Fruit fly (Drosophila melanogaster) whole organism, embryonic: ENCODE results near the gene kdn.

Experiments
- Antp ChIP-seq: fragments of 200-800 bp; sonication (Bioruptor generic); optimal IDR thresholded peaks from 3 replicates; lab custom pipeline; 2016; ENCODE audit warnings: missing biosample characterization, missing genetic modification characterization
- Asciz ChIP-seq: fragments of 200-800 bp; sonication (Bioruptor generic); optimal IDR thresholded peaks from 2 replicates; lab custom pipeline; 2017; ENCODE audit warnings: missing biosample characterization, mild to moderate bottlenecking, missing genetic modification characterization, missing genetic modification reagents
- Bgb ChIP-seq: fragments of 200-800 bp; sonication (Bioruptor generic); IDR thresholded peaks from 2 replicates; pipeline ENCODE4 v1.3.6; 2022; ENCODE audit warnings: missing biosample characterization, missing genetic modification characterization; ENCODE audit not compliant: partially characterized antibody
- CG10147 ChIP-seq: fragments of 200-800 bp; sonication (Bioruptor generic); optimal IDR thresholded peaks from 2 replicates; lab custom pipeline; 2019; ENCODE audit warnings: missing biosample characterization, mild to moderate bottlenecking, missing genetic modification characterization, moderate library complexity
- CG10366 ChIP-seq: fragments of 200-800 bp; sonication (Bioruptor generic); IDR thresholded peaks from 2 replicates; pipeline ENCODE4 v1.3.6; 2022; ENCODE audit warnings: missing biosample characterization, missing genetic modification characterization
- CG10431 ChIP-seq: fragments of 200-800 bp; sonication (Bioruptor generic); optimal IDR thresholded peaks from 3 replicates; lab custom pipeline; 2018; ENCODE audit warnings: missing biosample characterization, mild to moderate bottlenecking, missing genetic modification characterization
- CG10565 ChIP-seq: fragments of 200-800 bp; sonication (Bioruptor generic); optimal IDR thresholded peaks from 3 replicates; lab custom pipeline; 2016; ENCODE audit warnings: missing biosample characterization, mild to moderate bottlenecking, missing genetic modification characterization
- CG14965 ChIP-seq: fragments of 200-800 bp; sonication (Bioruptor generic); optimal IDR thresholded peaks from 2 replicates; lab custom pipeline; 2016; ENCODE audit warnings: missing biosample characterization, missing genetic modification characterization, borderline replicate concordance
- CG31224 ChIP-seq: fragments of 200-800 bp; sonication (Bioruptor generic); IDR thresholded peaks from 2 replicates; pipeline ENCODE4 v1.3.6; 2022; ENCODE audit warnings: missing biosample characterization, missing genetic modification characterization
- CG31388 ChIP-seq: fragments of 200-800 bp; sonication (Bioruptor generic); optimal IDR thresholded peaks from 2 replicates; lab custom pipeline; 2016; ENCODE audit warnings: missing biosample characterization, missing genetic modification characterization
- CG33213 ChIP-seq: fragments of 200-800 bp; sonication (Bioruptor generic); optimal IDR thresholded peaks from 3 replicates; lab custom pipeline; 2016; ENCODE audit warnings: missing biosample characterization, missing genetic modification characterization
- CG4282 ChIP-seq: fragments of 200-800 bp; sonication (Bioruptor generic); optimal IDR thresholded peaks from 2 replicates; lab custom pipeline; 2016; ENCODE audit warnings: missing biosample characterization, missing genetic modification characterization
- CG5180 ChIP-seq: fragments of 200-800 bp; sonication (Bioruptor generic); optimal IDR thresholded peaks from 3 replicates; lab custom pipeline; 2017; ENCODE audit warnings: missing biosample characterization, missing genetic modification characterization, mild to moderate bottlenecking, moderate library complexity, missing genetic modification reagents
- CG6813 ChIP-seq: fragments of 200-800 bp; sonication (Bioruptor generic); optimal IDR thresholded peaks from 2 replicates; lab custom pipeline; 2017; ENCODE audit warnings: missing biosample characterization, missing genetic modification characterization, mild to moderate bottlenecking, moderate library complexity, missing genetic modification reagents
- CG7357 ChIP-seq: fragments of 200-800 bp; sonication (Bioruptor generic); IDR thresholded peaks from 3 replicates; pipeline ENCODE4 v1.3.6; 2022; ENCODE audit warnings: missing biosample characterization, missing genetic modification characterization
- CG9437 ChIP-seq: fragments of 200-800 bp; sonication (Bioruptor generic); optimal IDR thresholded peaks from 2 replicates; lab custom pipeline; 2018; ENCODE audit warnings: missing biosample characterization, mild to moderate bottlenecking, missing genetic modification characterization
- D19B ChIP-seq: fragments of 200-800 bp; sonication (Bioruptor generic); optimal IDR thresholded peaks from 2 replicates; lab custom pipeline; 2017; ENCODE audit warnings: missing biosample characterization, mild to moderate bottlenecking, missing genetic modification characterization
- Dad ChIP-seq: fragments of 200-800 bp; sonication (Bioruptor generic); optimal IDR thresholded peaks from 3 replicates; lab custom pipeline; 2016; ENCODE audit warnings: missing biosample characterization, missing genetic modification characterization
- Deaf1 ChIP-seq: fragments of 200-800 bp; optimal IDR thresholded peaks from 3 replicates; lab custom pipeline; 2019; ENCODE audit warnings: missing biosample characterization, mild to moderate bottlenecking, missing genetic modification characterization, moderate library complexity
- Dref ChIP-seq: fragments of 200-800 bp; sonication (Bioruptor generic); IDR thresholded peaks from 2 replicates; pipeline ENCODE4 v1.3.6; 2022; ENCODE audit warnings: missing biosample characterization, missing genetic modification characterization
- ERR ChIP-seq: fragments of 200-800 bp; sonication (Bioruptor generic); optimal IDR thresholded peaks from 2 replicates; lab custom pipeline; 2016; ENCODE audit warnings: missing biosample characterization, missing genetic modification characterization
- Fer1 ChIP-seq: fragments of 200-800 bp; sonication (Bioruptor generic); optimal IDR thresholded peaks from 2 replicates; lab custom pipeline; 2017; ENCODE audit warnings: missing biosample characterization, mild to moderate bottlenecking, missing genetic modification characterization
- GATAe ChIP-seq: fragments of 200-800 bp; sonication (Bioruptor generic); conservative IDR thresholded peaks from 2 replicates; pipeline ENCODE4 v1.3.6; 2022; ENCODE audit warnings: missing biosample characterization, missing genetic modification characterization
- Gsc ChIP-seq: fragments of 200-800 bp; sonication (Bioruptor generic); IDR thresholded peaks from 2 replicates; pipeline ENCODE4 v1.3.6; 2022; ENCODE audit warnings: missing biosample characterization, missing genetic modification characterization
- Lhr ChIP-seq: fragments of 200-800 bp; sonication (Bioruptor generic); optimal IDR thresholded peaks from 3 replicates; lab custom pipeline; 2017; ENCODE audit warnings: mild to moderate bottlenecking, missing biosample characterization, missing genetic modification reagents, missing genetic modification characterization
- Mrtf ChIP-seq: fragments of 200-800 bp; sonication (Bioruptor generic); IDR thresholded peaks from 3 replicates; pipeline ENCODE4 v1.3.6; 2022; ENCODE audit warnings: missing biosample characterization, missing genetic modification characterization
- Myb ChIP-seq: fragments of 200-800 bp; sonication (Bioruptor generic); optimal IDR thresholded peaks from 2 replicates; lab custom pipeline; 2016; ENCODE audit warnings: missing biosample characterization, missing genetic modification characterization
- NFAT ChIP-seq: fragments of 200-800 bp; sonication (Bioruptor generic); IDR thresholded peaks from 2 replicates; pipeline ENCODE4 v1.3.6; 2022; ENCODE audit warnings: missing biosample characterization, missing genetic modification characterization
- NfI ChIP-seq: fragments of 200-800 bp; sonication (Bioruptor generic); optimal IDR thresholded peaks from 3 replicates; lab custom pipeline; 2018; ENCODE audit warnings: missing biosample characterization, mild to moderate bottlenecking, missing genetic modification characterization, moderate library complexity
- Ssrp ChIP-seq: fragments of 200-800 bp; sonication (Bioruptor generic); optimal IDR thresholded peaks from 2 replicates; lab custom pipeline; 2018; ENCODE audit warnings: missing biosample characterization, mild to moderate bottlenecking, missing genetic modification characterization, moderate library complexity
- bsh ChIP-seq, 2 experiments: fragments of 200-800 bp; sonication (Bioruptor generic); optimal IDR thresholded peaks; 2 replicates each; lab custom pipeline; 2017 to 2018; ENCODE audit warnings: mild to moderate bottlenecking in 2 of 2, missing biosample characterization in 2 of 2, missing genetic modification characterization in 2 of 2, moderate library complexity in 1 of 2
- fd64A ChIP-seq: fragments of 200-800 bp; sonication (Bioruptor generic); optimal IDR thresholded peaks from 3 replicates; lab custom pipeline; 2018; ENCODE audit warnings: missing biosample characterization, mild to moderate bottlenecking, missing genetic modification characterization
- gcm ChIP-seq: fragments of 200-800 bp; sonication (Bioruptor generic); optimal IDR thresholded peaks from 2 replicates; lab custom pipeline; 2019; ENCODE audit warnings: missing biosample characterization, mild to moderate bottlenecking, missing genetic modification characterization, moderate library complexity
- hb ChIP-seq: fragments of 200-800 bp; sonication (Bioruptor generic); IDR thresholded peaks from 3 replicates; pipeline ENCODE4 v1.3.6; 2022; ENCODE audit warnings: missing biosample characterization, missing genetic modification characterization; ENCODE audit not compliant: partially characterized antibody
- lola ChIP-seq, 3 experiments: fragments of >200 bp in 2 of 3; fragments of 200-800 bp in 1 of 3; sonication (Bioruptor generic) in 1 of 3; optimal IDR thresholded peaks; 2 replicates each; lab custom pipeline; 2017 to 2019; ENCODE audit warnings: missing biosample characterization in 3 of 3, missing genetic modification characterization in 3 of 3, mild to moderate bottlenecking in 1 of 3, moderate library complexity in 1 of 3
- nau ChIP-seq: fragments of 200-800 bp; sonication (Bioruptor generic); optimal IDR thresholded peaks from 3 replicates; lab custom pipeline; 2017; ENCODE audit warnings: missing biosample characterization, mild to moderate bottlenecking, missing genetic modification characterization, missing genetic modification reagents
- nerfin-2 ChIP-seq: fragments of 200-800 bp; sonication (Bioruptor generic); IDR thresholded peaks from 2 replicates; pipeline ENCODE4 v1.3.6; 2022; ENCODE audit warnings: missing biosample characterization, missing genetic modification characterization; ENCODE audit not compliant: partially characterized antibody
- odd ChIP-seq: fragments of 200-800 bp; sonication (Bioruptor generic); optimal IDR thresholded peaks from 2 replicates; lab custom pipeline; 2017; ENCODE audit warnings: missing biosample characterization, mild to moderate bottlenecking, missing genetic modification characterization
- phol ChIP-seq: fragments of 200-800 bp; sonication (Bioruptor generic); optimal IDR thresholded peaks from 3 replicates; lab custom pipeline; 2018; ENCODE audit warnings: missing biosample characterization, mild to moderate bottlenecking, missing genetic modification characterization, moderate library complexity
- pnt ChIP-seq: fragments of 200-800 bp; sonication (Bioruptor generic); optimal IDR thresholded peaks from 3 replicates; lab custom pipeline; 2016; ENCODE audit warnings: missing biosample characterization, missing genetic modification characterization
- ranshi ChIP-seq: fragments of 200-800 bp; sonication (Bioruptor generic); IDR thresholded peaks from 2 replicates; pipeline ENCODE4 v1.3.6; 2022; ENCODE audit warnings: missing biosample characterization, missing genetic modification characterization
- repo ChIP-seq: fragments of 200-800 bp; sonication (Bioruptor generic); optimal IDR thresholded peaks from 2 replicates; lab custom pipeline; 2016; ENCODE audit warnings: missing biosample characterization, missing genetic modification characterization
- shn ChIP-seq: fragments of 200-800 bp; sonication (Bioruptor generic); optimal IDR thresholded peaks from 3 replicates; lab custom pipeline; 2016; ENCODE audit warnings: missing biosample characterization, missing genetic modification characterization
- sisA ChIP-seq: fragments of 200-800 bp; sonication (Bioruptor generic); IDR thresholded peaks from 2 replicates; pipeline ENCODE4 v1.3.6; 2022; ENCODE audit warnings: missing biosample characterization, missing genetic modification characterization
- so ChIP-seq: fragments of 200-800 bp; sonication (Bioruptor generic); IDR thresholded peaks from 3 replicates; pipeline ENCODE4 v1.3.6; 2022; ENCODE audit warnings: missing biosample characterization, missing genetic modification characterization
- toy ChIP-seq: fragments of 200-800 bp; sonication (Bioruptor generic); IDR thresholded peaks from 2 replicates; pipeline ENCODE4 v1.3.6; 2022; ENCODE audit warnings: missing biosample characterization, missing genetic modification characterization
- trh ChIP-seq: fragments of 200-800 bp; sonication (Bioruptor generic); optimal IDR thresholded peaks from 2 replicates; lab custom pipeline; 2016; ENCODE audit warnings: missing biosample characterization, missing genetic modification characterization
- tx ChIP-seq: fragments of 200-800 bp; sonication (Bioruptor generic); optimal IDR thresholded peaks from 2 replicates; lab custom pipeline; 2016; ENCODE audit warnings: missing biosample characterization, missing genetic modification characterization
- zfh1 ChIP-seq: fragments of 200-800 bp; sonication (Bioruptor generic); IDR thresholded peaks from 3 replicates; pipeline ENCODE4 v1.3.6; 2022; ENCODE audit warnings: missing biosample characterization, missing genetic modification characterization

Gene kdn

DNA sequence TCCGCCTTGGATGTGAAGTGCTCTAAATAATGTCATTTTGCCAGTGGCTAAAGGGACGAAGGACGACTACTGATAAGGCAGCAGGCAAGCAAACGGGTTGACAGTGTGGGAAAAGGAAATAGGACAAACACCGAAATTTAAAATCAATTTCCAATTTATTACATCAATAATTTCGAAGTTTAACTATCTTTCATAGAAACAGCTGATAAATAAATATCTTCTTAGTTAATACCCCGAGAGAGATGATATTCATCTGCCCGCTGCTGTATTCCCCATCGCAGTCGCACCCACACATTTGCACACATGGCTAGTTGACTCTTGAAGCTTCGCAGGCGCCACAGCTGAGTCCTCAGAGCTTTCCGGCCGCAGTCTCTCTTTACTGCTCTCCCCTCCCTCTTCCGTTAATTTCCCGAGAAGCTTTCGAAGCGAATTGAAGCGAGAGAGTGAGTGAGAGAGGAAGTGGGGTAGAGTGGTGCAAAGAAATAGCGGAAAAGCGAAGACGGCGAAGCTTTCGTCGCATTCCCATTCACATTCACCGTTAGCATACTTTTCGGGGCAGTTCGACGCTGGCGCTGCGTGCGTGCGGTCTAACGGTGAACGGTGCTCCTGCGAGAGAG lies 33.5 kb upstream of the kdn start (continued):
- TF ChIP-seq toy (GFP tag; lab: Robert Waterston, UW) (0 out of 2 replicates have a peak, but pooled peaks have one; percentile 16), Bgb (no peak), CG33213 (GFP tag; lab: Kevin White, UChicago) (no peak), CG10565 (GFP tag; lab: Kevin White, UChicago) (no peak), fd64A (GFP tag; lab: Kevin White, UChicago) (no peak), hb (no peak), Fer1 (GFP tag; lab: Kevin White, UChicago) (peak; percentile 89), NFAT (GFP tag; lab: Robert Waterston, UW) (peak; percentile 66; the same call in 1 of the 2 replicates), phol (tag; lab: Kevin White, UChicago) (peak; percentile 49), sisA (GFP tag; lab: Robert Waterston, UW) (peak; percentile 64), Lhr (GFP tag; lab: Kevin White, UChicago) (no peak), so (peak; percentile 55; the same call in 1 of the 3 replicates), GATAe (GFP tag; lab: Robert Waterston, UW) (no peak; the same call in 1 of the 2 replicates), CG4282 (GFP tag; lab: Kevin White, UChicago) (no peak), gcm (GFP tag; lab: Kevin White, UChicago) (no peak), odd (GFP tag; lab: Kevin White, UChicago) (peak; percentile 49), Myb (GFP tag; lab: Kevin White, UChicago) (no peak), Antp (GFP tag; lab: Kevin White, UChicago) (peak; percentile 5), lola (GFP tag; optimal IDR thresholded peaks at IDR 0.05; lab: Kevin White, UChicago) (no peak), ERR (no peak), ranshi (GFP tag; lab: Robert Waterston, UW) (peak; percentile 70), nerfin-2 (GFP tag; lab: Robert Waterston, UW) (no peak), zfh1 (peak; percentile 64; the same call in 2 of the 3 replicates), CG14965 (GFP tag; lab: Kevin White, UChicago) (no peak), Mrtf (GFP tag; lab: Robert Waterston, UW) (peak; percentile 72), trh (GFP tag; lab: Kevin White, UChicago) (no peak), pnt (GFP tag; lab: Kevin White, UChicago) (no peak), repo (peak; percentile 17), CG10366 (GFP tag; lab: Robert Waterston, UW) (peak; percentile 60), CG9437 (GFP tag; lab: Kevin White, UChicago) (peak; percentile 38), bsh (GFP tag; optimal IDR thresholded peaks at IDR 0.05; lab: Kevin White, UChicago) (peak in 1 of 2 experiments; percentile 49), Dref (GFP tag; lab: Robert Waterston, UW) (no peak), Ssrp (tag; lab: Kevin White, UChicago) (no peak), CG10147 (GFP tag; lab: Kevin White, UChicago) (peak; percentile 64), Deaf1 (tag; lab: Kevin White, UChicago) (peak; percentile 28), tx (GFP tag; lab: Kevin White, UChicago) (no peak), CG31388 (GFP tag; lab: Kevin White, UChicago) (no peak), shn (no peak), CG31224 (GFP tag; lab: Robert Waterston, UW) (peak; percentile 57; the same call in 1 of the 2 replicates), Gsc (GFP tag; lab: Robert Waterston, UW) (no peak), D19B (GFP tag; lab: Kevin White, UChicago) (peak; percentile 52), nau (no peak), NfI (GFP tag; lab: Kevin White, UChicago) (peak; percentile 48), CG10431 (GFP tag; lab: Kevin White, UChicago) (no peak), Asciz (GFP tag; lab: Kevin White, UChicago) (peak; percentile 42), CG6813 (GFP tag; lab: Kevin White, UChicago) (peak; percentile 75), CG5180 (GFP tag; lab: Kevin White, UChicago) (peak; percentile 23), Dad (GFP tag; lab: Kevin White, UChicago) (no peak), CG7357 (GFP tag; lab: Robert Waterston, UW) (0 out of 3 replicates have a peak, but pooled peaks have one; percentile 38)
